Fruit fly (Drosophila melanogaster) whole organism, embryonic: ENCODE measurements around the gene Pif1B.

Experiments used
- ATbp ChIP-seq: fragments of 200-800 bp; sonication (Bioruptor generic); optimal IDR thresholded peaks from 2 replicates; lab custom pipeline; 2017; ENCODE audit warnings: missing biosample characterization, mild to moderate bottlenecking, missing genetic modification characterization, missing genetic modification reagents
- B-H2 ChIP-seq: fragments of 200-800 bp; sonication (Bioruptor generic); optimal IDR thresholded peaks from 2 replicates; lab custom pipeline; 2018; ENCODE audit warnings: missing biosample characterization, mild to moderate bottlenecking, missing genetic modification characterization
- CG10209 ChIP-seq: fragments of 200-800 bp; sonication (Bioruptor generic); optimal IDR thresholded peaks from 3 replicates; lab custom pipeline; 2017; ENCODE audit warnings: missing biosample characterization, mild to moderate bottlenecking, missing genetic modification characterization, missing genetic modification reagents
- CG11085 ChIP-seq: fragments of 200-800 bp; sonication (Bioruptor generic); IDR thresholded peaks from 2 replicates; pipeline ENCODE4 v1.3.6; 2022; ENCODE audit warnings: missing biosample characterization, missing genetic modification characterization
- CG14441 ChIP-seq: fragments of 200-800 bp; sonication (Bioruptor generic); IDR thresholded peaks from 2 replicates; pipeline ENCODE4 v1.3.6; 2022; ENCODE audit warnings: missing biosample characterization, missing genetic modification characterization
- CG14710 ChIP-seq: fragments of 200-800 bp; sonication (Bioruptor generic); optimal IDR thresholded peaks from 3 replicates; lab custom pipeline; 2019; ENCODE audit warnings: missing biosample characterization, mild to moderate bottlenecking, missing genetic modification characterization, moderate library complexity
- CG15479 ChIP-seq: fragments of 200-800 bp; sonication (Bioruptor generic); optimal IDR thresholded peaks from 3 replicates; lab custom pipeline; 2019; ENCODE audit warnings: missing biosample characterization, mild to moderate bottlenecking, missing genetic modification characterization, moderate library complexity
- CG17385 ChIP-seq: fragments of 200-800 bp; sonication (Bioruptor generic); optimal IDR thresholded peaks from 3 replicates; lab custom pipeline; 2018; ENCODE audit warnings: missing biosample characterization, mild to moderate bottlenecking, missing genetic modification characterization
- CG17568 ChIP-seq: fragments of 200-800 bp; sonication (Bioruptor generic); optimal IDR thresholded peaks from 2 replicates; lab custom pipeline; 2018; ENCODE audit warnings: missing biosample characterization, mild to moderate bottlenecking, missing genetic modification characterization, moderate library complexity
- CG17802 ChIP-seq: fragments of 200-800 bp; sonication (Bioruptor generic); optimal IDR thresholded peaks from 2 replicates; lab custom pipeline; 2018; ENCODE audit warnings: missing biosample characterization, mild to moderate bottlenecking, missing genetic modification characterization, moderate library complexity
- CG18599 ChIP-seq: fragments of 200-800 bp; sonication (Bioruptor generic); optimal IDR thresholded peaks from 3 replicates; lab custom pipeline; 2017; ENCODE audit warnings: missing biosample characterization, missing genetic modification characterization, mild to moderate bottlenecking, moderate library complexity, missing genetic modification reagents
- CG18764 ChIP-seq: fragments of 200-800 bp; sonication (Bioruptor generic); optimal IDR thresholded peaks from 3 replicates; lab custom pipeline; 2016; ENCODE audit warnings: missing biosample characterization, missing genetic modification characterization
- CG3281 ChIP-seq: fragments of 200-800 bp; sonication (Bioruptor generic); optimal IDR thresholded peaks from 3 replicates; lab custom pipeline; 2017; ENCODE audit warnings: missing biosample characterization, mild to moderate bottlenecking, missing genetic modification characterization
- CG5180 ChIP-seq: fragments of 200-800 bp; sonication (Bioruptor generic); optimal IDR thresholded peaks from 3 replicates; lab custom pipeline; 2017; ENCODE audit warnings: missing biosample characterization, missing genetic modification characterization, mild to moderate bottlenecking, moderate library complexity, missing genetic modification reagents
- CG7786 ChIP-seq: fragments of 200-800 bp; sonication (Bioruptor generic); optimal IDR thresholded peaks from 2 replicates; lab custom pipeline; 2016; ENCODE audit warnings: missing biosample characterization, missing genetic modification characterization
- CG7963 ChIP-seq: fragments of 200-800 bp; sonication (Bioruptor generic); IDR thresholded peaks from 3 replicates; pipeline ENCODE4 v1.3.6; 2022; ENCODE audit warnings: missing biosample characterization, missing genetic modification characterization; ENCODE audit not compliant: partially characterized antibody
- CG7987 ChIP-seq: fragments of 200-800 bp; sonication (Bioruptor generic); optimal IDR thresholded peaks from 2 replicates; lab custom pipeline; 2018; ENCODE audit warnings: missing biosample characterization, mild to moderate bottlenecking, missing genetic modification characterization, moderate library complexity
- Doc3 ChIP-seq: fragments of 200-800 bp; sonication (Bioruptor generic); IDR thresholded peaks from 3 replicates; pipeline ENCODE4 v1.3.6; 2022; ENCODE audit warnings: missing biosample characterization, missing genetic modification characterization; ENCODE audit not compliant: partially characterized antibody
- HLH4C ChIP-seq: fragments of 200-800 bp; sonication (Bioruptor generic); IDR thresholded peaks from 3 replicates; pipeline ENCODE4 v1.3.6; 2022; ENCODE audit warnings: missing biosample characterization, missing genetic modification characterization; ENCODE audit not compliant: partially characterized antibody
- HmgZ ChIP-seq: fragments of 200-800 bp; sonication (Bioruptor generic); optimal IDR thresholded peaks from 2 replicates; lab custom pipeline; 2018; ENCODE audit warnings: missing biosample characterization, mild to moderate bottlenecking, missing genetic modification characterization
- Mes4 ChIP-seq: fragments of 200-800 bp; sonication (Bioruptor generic); optimal IDR thresholded peaks from 2 replicates; lab custom pipeline; 2016; ENCODE audit warnings: missing biosample characterization, missing genetic modification characterization
- Oli ChIP-seq: fragments of 200-800 bp; sonication (Bioruptor generic); optimal IDR thresholded peaks from 2 replicates; lab custom pipeline; 2018; ENCODE audit warnings: missing biosample characterization, mild to moderate bottlenecking, missing genetic modification characterization, moderate library complexity
- ap ChIP-seq: fragments of 200-800 bp; sonication (Bioruptor generic); IDR thresholded peaks from 2 replicates; pipeline ENCODE4 v1.3.6; 2022; ENCODE audit warnings: missing biosample characterization, missing genetic modification characterization
- ara ChIP-seq: fragments of 200-800 bp; sonication (Bioruptor generic); IDR thresholded peaks from 2 replicates; pipeline ENCODE4 v1.3.6; 2022; ENCODE audit warnings: missing biosample characterization, missing genetic modification characterization
- chinmo ChIP-seq: fragments of 200-800 bp; sonication (Bioruptor generic); IDR thresholded peaks from 4 replicates; pipeline ENCODE4 v1.3.6; 2022; ENCODE audit warnings: missing biosample characterization, missing genetic modification characterization; ENCODE audit not compliant: partially characterized antibody
- croc ChIP-seq: fragments of 200-800 bp; sonication (Bioruptor generic); conservative IDR thresholded peaks from 3 replicates; pipeline ENCODE4 v1.3.6; 2022; ENCODE audit warnings: missing biosample characterization, missing genetic modification characterization
- crp ChIP-seq, 2 experiments: fragments of 200-800 bp; sonication (Bioruptor generic); optimal IDR thresholded peaks; 2 replicates in 1 of 2; 3 replicates in 1 of 2; lab custom pipeline; 2017; ENCODE audit warnings: missing biosample characterization in 2 of 2, missing genetic modification characterization in 2 of 2, mild to moderate bottlenecking in 1 of 2, moderate library complexity in 1 of 2
- dpn ChIP-seq, 2 experiments: fragments of 200-800 bp; sonication (Bioruptor generic); optimal IDR thresholded peaks; 3 replicates each; lab custom pipeline; 2016; ENCODE audit warnings: missing biosample characterization in 2 of 2, missing genetic modification characterization in 2 of 2
- dysf ChIP-seq: fragments of 200-800 bp; sonication (Bioruptor generic); IDR thresholded peaks from 3 replicates; pipeline ENCODE4 v1.3.6; 2022; ENCODE audit warnings: missing biosample characterization, missing genetic modification characterization
- exex ChIP-seq: fragments of 200-800 bp; sonication (Bioruptor generic); optimal IDR thresholded peaks from 4 replicates; lab custom pipeline; 2018; ENCODE audit warnings: missing biosample characterization, mild to moderate bottlenecking, missing genetic modification characterization, moderate library complexity
- gce ChIP-seq: fragments of 200-800 bp; sonication (Bioruptor generic); IDR thresholded peaks from 3 replicates; pipeline ENCODE4 v1.3.6; 2022; ENCODE audit warnings: missing biosample characterization, missing genetic modification characterization
- hth ChIP-seq: fragments of >200 bp; optimal IDR thresholded peaks from 2 replicates; lab custom pipeline; 2017; ENCODE audit warnings: inconsistent platforms
- jigr1 ChIP-seq: fragments of 200-800 bp; sonication (Bioruptor generic); IDR thresholded peaks from 3 replicates; pipeline ENCODE4 v1.3.6; 2022; ENCODE audit warnings: missing biosample characterization, missing genetic modification characterization
- lmd ChIP-seq: fragments of 200-800 bp; sonication (Bioruptor generic); IDR thresholded peaks from 2 replicates; pipeline ENCODE4 v1.3.6; 2022; ENCODE audit warnings: missing biosample characterization, missing genetic modification characterization
- luna ChIP-seq: fragments of 200-800 bp; sonication (Bioruptor generic); optimal IDR thresholded peaks from 2 replicates; lab custom pipeline; 2016; ENCODE audit warnings: missing biosample characterization, missing genetic modification characterization
- mam ChIP-seq: fragments of 200-800 bp; sonication (Bioruptor generic); optimal IDR thresholded peaks from 3 replicates; lab custom pipeline; 2016; ENCODE audit warnings: missing biosample characterization, missing genetic modification characterization
- mld ChIP-seq: fragments of 200-800 bp; sonication (Bioruptor generic); IDR thresholded peaks from 3 replicates; pipeline ENCODE4 v1.3.6; 2022; ENCODE audit warnings: missing biosample characterization, missing genetic modification characterization; ENCODE audit not compliant: partially characterized antibody
- nerfin-2 ChIP-seq: fragments of 200-800 bp; sonication (Bioruptor generic); IDR thresholded peaks from 2 replicates; pipeline ENCODE4 v1.3.6; 2022; ENCODE audit warnings: missing biosample characterization, missing genetic modification characterization; ENCODE audit not compliant: partially characterized antibody
- pnt ChIP-seq: fragments of 200-800 bp; sonication (Bioruptor generic); optimal IDR thresholded peaks from 3 replicates; lab custom pipeline; 2016; ENCODE audit warnings: missing biosample characterization, missing genetic modification characterization
- psq ChIP-seq: fragments of 200-800 bp; sonication (Bioruptor generic); optimal IDR thresholded peaks from 2 replicates; lab custom pipeline; 2017; ENCODE audit warnings: missing biosample characterization, missing genetic modification characterization
- sd ChIP-seq: fragments of 200-800 bp; sonication (Bioruptor generic); optimal IDR thresholded peaks from 3 replicates; lab custom pipeline; 2018; ENCODE audit warnings: missing biosample characterization, mild to moderate bottlenecking, missing genetic modification characterization, moderate library complexity
- slbo ChIP-seq: fragments of 200-800 bp; sonication (Bioruptor generic); IDR thresholded peaks from 2 replicates; pipeline ENCODE4 v1.3.6; 2022; ENCODE audit warnings: missing biosample characterization, missing genetic modification characterization
- so ChIP-seq: fragments of 200-800 bp; sonication (Bioruptor generic); IDR thresholded peaks from 3 replicates; pipeline ENCODE4 v1.3.6; 2022; ENCODE audit warnings: missing biosample characterization, missing genetic modification characterization
- tap ChIP-seq: fragments of 200-800 bp; optimal IDR thresholded peaks from 3 replicates; lab custom pipeline; 2019; ENCODE audit warnings: missing biosample characterization, mild to moderate bottlenecking, missing genetic modification characterization, moderate library complexity
- tll ChIP-seq, 2 experiments: fragments of 200-800 bp in 1 of 2; fragments of >200 bp in 1 of 2; sonication (Bioruptor generic) in 1 of 2; optimal IDR thresholded peaks; 2 replicates each; lab custom pipeline; 2017 to 2019; ENCODE audit warnings: missing biosample characterization in 2 of 2, missing genetic modification characterization in 2 of 2, mild to moderate bottlenecking in 1 of 2, moderate library complexity in 1 of 2
- unc-4 ChIP-seq: fragments of 200-800 bp; sonication (Bioruptor generic); IDR thresholded peaks from 2 replicates; pipeline ENCODE4 v1.3.6; 2022; ENCODE audit warnings: missing biosample characterization, missing genetic modification characterization; ENCODE audit not compliant: partially characterized antibody
- usp ChIP-seq: fragments of >200 bp; optimal IDR thresholded peaks from 2 replicates; lab custom pipeline; 2017; ENCODE audit warnings: missing biosample characterization, missing genetic modification characterization
- zf30C ChIP-seq: fragments of 200-800 bp; sonication (Bioruptor generic); optimal IDR thresholded peaks from 3 replicates; lab custom pipeline; 2018; ENCODE audit warnings: missing biosample characterization, mild to moderate bottlenecking, missing genetic modification characterization

Gene Pif1B

dm6 chr3R:8731597-8732263 is 69.2 kb downstream of the Pif1B start, which contains the start of the genes M1BP and CG8202 (continued):
- peak; percentile 63; the same call in 1 of the 3 replicates for TF ChIP-seq so (GFP tag; lab: Robert Waterston, UW)
- peak; percentile 92 for TF ChIP-seq Oli (tag; lab: Kevin White, UChicago)
- no peak for TF ChIP-seq CG7963 (GFP tag; lab: Robert Waterston, UW)
- peak; percentile 89 for TF ChIP-seq CG17385 (GFP tag; lab: Kevin White, UChicago)
- no peak for TF ChIP-seq HLH4C (GFP tag; lab: Robert Waterston, UW)
- no peak for TF ChIP-seq tap
- no peak for TF ChIP-seq hth (lab: Kevin White, UChicago)
- TF ChIP-seq CG18764, result peak; percentile 79
- peak; percentile 31 for TF ChIP-seq CG17802 (tag; lab: Kevin White, UChicago)
- peak; percentile 78 for TF ChIP-seq mam (GFP tag; lab: Kevin White, UChicago)
- TF ChIP-seq usp (GFP tag; lab: Kevin White, UChicago), result no peak
- peak; percentile 85 for TF ChIP-seq slbo (GFP tag; lab: Robert Waterston, UW)
- peak; percentile 93 for TF ChIP-seq CG3281
- TF ChIP-seq CG10209 (GFP tag; lab: Kevin White, UChicago), result peak; percentile 90
- TF ChIP-seq HmgZ (tag; lab: Kevin White, UChicago), result peak; percentile 56
- TF ChIP-seq CG7786 (GFP tag; lab: Kevin White, UChicago), result peak; percentile 36
- TF ChIP-seq CG17568 (GFP tag; lab: Kevin White, UChicago), result no peak
- TF ChIP-seq CG7987 (GFP tag; lab: Kevin White, UChicago), result no peak
- TF ChIP-seq jigr1 (GFP tag; lab: Robert Waterston, UW), result 0 out of 3 replicates have a peak, but pooled peaks have one; percentile 42
- peak; percentile 82 for TF ChIP-seq lmd (GFP tag; lab: Robert Waterston, UW)
- TF ChIP-seq CG5180 (GFP tag; lab: Kevin White, UChicago), result no peak
- peak; percentile 34 for TF ChIP-seq CG15479 (GFP tag; lab: Kevin White, UChicago)
- no peak for TF ChIP-seq Doc3
- no peak for TF ChIP-seq unc-4
- TF ChIP-seq mld (GFP tag; lab: Robert Waterston, UW), result no peak
- peak; percentile 93 for TF ChIP-seq B-H2
- peak; percentile 47; the same call in 1 of the 2 replicates for TF ChIP-seq ap
- no peak for TF ChIP-seq luna (GFP tag; lab: Kevin White, UChicago)
- TF ChIP-seq croc (GFP tag; lab: Robert Waterston, UW), result peak; percentile 66; the same call in 1 of the 3 replicates
- TF ChIP-seq zf30C (GFP tag; lab: Kevin White, UChicago), result no peak
- TF ChIP-seq CG14710 (tag; lab: Kevin White, UChicago), result peak; percentile 95
- TF ChIP-seq CG14441 (GFP tag; lab: Robert Waterston, UW), result peak; percentile 76
- TF ChIP-seq sd (tag; lab: Kevin White, UChicago), result peak; percentile 93
- peak in 1 of 2 experiments; percentile 73 for TF ChIP-seq crp (GFP tag; optimal IDR thresholded peaks at IDR 0.05; lab: Kevin White, UChicago)
- TF ChIP-seq tll (GFP tag; optimal IDR thresholded peaks at IDR 0.05; lab: Kevin White, UChicago), result no peak
- TF ChIP-seq ara (GFP tag; lab: Robert Waterston, UW), result peak; percentile 78
- TF ChIP-seq psq, result peak; percentile 67
- peak; percentile 66 for TF ChIP-seq exex (tag; lab: Kevin White, UChicago)
- TF ChIP-seq CG18599 (GFP tag; lab: Kevin White, UChicago), result peak; percentile 91
- TF ChIP-seq dysf (GFP tag; lab: Robert Waterston, UW), result peak; percentile 88
- peak; percentile 70 for TF ChIP-seq pnt (GFP tag; lab: Kevin White, UChicago)
- TF ChIP-seq ATbp (GFP tag; lab: Kevin White, UChicago), result peak; percentile 67
- TF ChIP-seq CG11085 (GFP tag; lab: Robert Waterston, UW), result peak; percentile 56; the same call in 1 of the 2 replicates
- peak; percentile 49 to 91 for TF ChIP-seq dpn (GFP tag; optimal IDR thresholded peaks at IDR 0.05; lab: Kevin White, UChicago)
- TF ChIP-seq nerfin-2, result no peak
- TF ChIP-seq gce (GFP tag; lab: Robert Waterston, UW), result no peak
- TF ChIP-seq chinmo (GFP tag; lab: Robert Waterston, UW), result no peak
- peak; percentile 47 for TF ChIP-seq Mes4 (GFP tag; lab: Kevin White, UChicago)
